Worm (Caenorhabditis elegans) whole organism, L3 larva: Measurements from ENCODE around the gene srj-11.

Experiments
- egl-27 ChIP-seq: sonication (generic microtip); optimal IDR thresholded peaks from 4 replicates; lab custom pipeline; 2017; ENCODE audit warnings: missing biosample characterization, missing genetic modification reagents, missing genetic modification characterization
- egl-5 ChIP-seq: fragments of 150-350 bp; optimal IDR thresholded peaks from 2 replicates; lab custom pipeline; 2017; ENCODE audit warnings: missing biosample characterization, missing genetic modification reagents, missing genetic modification characterization, inconsistent platforms
- snpc-4 ChIP-seq: fragments of 150-350 bp; optimal IDR thresholded peaks from 2 replicates; lab custom pipeline; 2014; ENCODE audit warnings: missing biosample characterization, missing genetic modification characterization

- TF ChIP-seq egl-5 (tag; lab: Kevin White, UChicago), result no peak
- no peak for TF ChIP-seq snpc-4 (tag; lab: Kevin White, UChicago)
- no peak for TF ChIP-seq egl-27 (tag; lab: Kevin White, UChicago)
Measured at ce11 chrV:3200323-3200722, 40.9 kb upstream of the srj-11 start, which contains the start of gene K08D9.4.
